Worm (Caenorhabditis elegans): ENCODE data around the gene Y54G2A.11.

Y54G2A.11 gene

ce11 chrIV:2775992-2776630 is 4.5 kb upstream of the Y54G2A.11 start (continued):
- peak; percentile 5 for TF ChIP-seq fkh-10 (GFP tag; optimal IDR thresholded peaks at IDR 0.05)
- TF ChIP-seq unc-62 (GFP tag; optimal IDR thresholded peaks at IDR 0.05 in 1 of 2) = peak in 1 of 2 experiments; percentile 96
- TF ChIP-seq unc-62 (tag; optimal IDR thresholded peaks at IDR 0.05) = no peak
- TF ChIP-seq aha-1 (tag) = peak; percentile 92
- peak; percentile 7 for TF ChIP-seq dve-1 (tag; optimal IDR thresholded peaks at IDR 0.05; ENCODE audit: insufficient read depth)
- TF ChIP-seq lim-7 (GFP tag; IDR thresholded peaks at IDR 0.05) = 0 out of 2 replicates have a peak, but pooled peaks have one; percentile 32
- 0 out of 2 replicates have a peak, but pooled peaks have one; percentile 42 for TF ChIP-seq lin-1 (GFP tag; IDR thresholded peaks at IDR 0.05)
- TF ChIP-seq snpc-1.2 (GFP tag; IDR thresholded peaks at IDR 0.05) = no peak
- no peak for TF ChIP-seq nhr-48 (tag; optimal IDR thresholded peaks at IDR 0.05)
- TF ChIP-seq pha-4 (GFP tag; IDR thresholded peaks at IDR 0.05) = peak; percentile 37; the same call in 1 of the 2 replicates
- no peak for TF ChIP-seq pha-4 (tag; optimal IDR thresholded peaks at IDR 0.05)
- TF ChIP-seq nhr-77 (tag; optimal IDR thresholded peaks at IDR 0.05) = no peak
- no peak for TF ChIP-seq unc-39 (tag; optimal IDR thresholded peaks at IDR 0.05)
- peak in 1 of 2 experiments; percentile 29 for TF ChIP-seq hif-1 (tag; optimal IDR thresholded peaks at IDR 0.05)
- peak; percentile 36 for TF ChIP-seq mes-2 (tag; optimal IDR thresholded peaks at IDR 0.05; ENCODE audit: poor library complexity, severe bottlenecking)
- TF ChIP-seq snpc-4 (tag; optimal IDR thresholded peaks at IDR 0.05) = no peak
- peak; percentile 74 for TF ChIP-seq hmg-1.1 (GFP tag; IDR thresholded peaks at IDR 0.05)
- peak; percentile 70; the same call in 1 of the 2 replicates for TF ChIP-seq egl-43 (GFP tag; IDR thresholded peaks at IDR 0.05)
- no peak for TF ChIP-seq madf-9 (GFP tag; conservative IDR thresholded peaks at IDR 0.05)
- TF ChIP-seq madf-5 (GFP tag; IDR thresholded peaks at IDR 0.05) = no peak

DNA sequence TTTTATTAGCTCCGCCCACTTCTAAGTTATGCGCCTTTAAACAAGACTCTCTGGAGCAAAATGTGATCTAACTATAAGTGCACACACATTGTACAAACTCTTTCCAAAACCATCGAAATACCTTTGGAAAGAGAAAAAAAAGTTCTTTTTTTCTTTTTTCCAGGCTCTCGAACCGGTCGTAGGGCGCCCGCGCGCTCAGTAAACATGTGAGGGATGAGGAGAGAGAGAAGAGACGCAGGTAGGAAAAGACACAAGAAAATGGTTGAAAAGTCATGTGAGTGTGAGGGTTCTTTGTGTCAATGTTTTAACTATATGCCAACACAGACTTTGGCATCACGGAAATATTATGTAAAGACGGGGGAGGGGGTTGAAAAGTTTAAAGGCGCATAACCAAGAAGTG is 2.9 kb upstream of the Y54G2A.11 start:
- peak; percentile 49; the same call in 1 of the 2 replicates for TF ChIP-seq ctbp-1 (GFP tag; IDR thresholded peaks at IDR 0.05)
- TF ChIP-seq ceh-44 (GFP tag; IDR thresholded peaks at IDR 0.05) = no peak
- no peak for TF ChIP-seq nhr-76 (tag; optimal IDR thresholded peaks at IDR 0.05)
- TF ChIP-seq lir-3 (tag; optimal IDR thresholded peaks at IDR 0.05) = no peak
- TF ChIP-seq ceh-20 (GFP tag; IDR thresholded peaks at IDR 0.05) = peak; percentile 69; the same call in 1 of the 2 replicates
- TF ChIP-seq zfp-2 (tag; optimal IDR thresholded peaks at IDR 0.05) = no peak
- no peak for TF ChIP-seq tra-1 (GFP tag; IDR thresholded peaks at IDR 0.05)
- TF ChIP-seq saeg-2 (GFP tag; IDR thresholded peaks at IDR 0.05) = no peak
- TF ChIP-seq spr-3 (GFP tag; optimal IDR thresholded peaks at IDR 0.05) = no peak
- TF ChIP-seq vab-7 (GFP tag; IDR thresholded peaks at IDR 0.05) = no peak
- TF ChIP-seq tag-97 (GFP tag; IDR thresholded peaks at IDR 0.05) = no peak
- no peak for TF ChIP-seq cey-2 (tag; optimal IDR thresholded peaks at IDR 0.05; ENCODE audit: borderline replicate concordance, insufficient read depth)
- no peak for TF ChIP-seq jun-1 (tag; optimal IDR thresholded peaks at IDR 0.05)
- no peak for TF ChIP-seq ceh-28 (tag; optimal IDR thresholded peaks at IDR 0.05)
- no peak for TF ChIP-seq R02D3.7 (tag; optimal IDR thresholded peaks at IDR 0.05)
- no peak for TF ChIP-seq aly-2 (tag; optimal IDR thresholded peaks at IDR 0.05)
- TF ChIP-seq mxl-3 (GFP tag; optimal IDR thresholded peaks at IDR 0.05) = peak; percentile 73
- TF ChIP-seq lin-29 (GFP tag; IDR thresholded peaks at IDR 0.05) = peak; percentile 77
- TF ChIP-seq nhr-237 (tag; optimal IDR thresholded peaks at IDR 0.05) = no peak
- TF ChIP-seq lin-39 (tag; optimal IDR thresholded peaks at IDR 0.05) = no peak
- no peak for TF ChIP-seq skn-1 (tag; optimal IDR thresholded peaks at IDR 0.05)
- no peak for TF ChIP-seq F37D6.2 (tag; optimal IDR thresholded peaks at IDR 0.05)
- TF ChIP-seq ceh-82 (tag; optimal IDR thresholded peaks at IDR 0.05) = no peak
- peak; percentile 26 for TF ChIP-seq nhr-102 (tag; optimal IDR thresholded peaks at IDR 0.05)
- no peak for TF ChIP-seq snpc-1.2 (GFP tag; IDR thresholded peaks at IDR 0.05)
- no peak for TF ChIP-seq nhr-48 (tag; optimal IDR thresholded peaks at IDR 0.05)
- no peak for TF ChIP-seq madf-5 (GFP tag; IDR thresholded peaks at IDR 0.05)
- TF ChIP-seq daf-16 (GFP tag; optimal IDR thresholded peaks at IDR 0.05) = peak in 1 of 2 experiments; percentile 20
- peak; percentile 88 for TF ChIP-seq daf-16 (tag; optimal IDR thresholded peaks at IDR 0.05)
- TF ChIP-seq F26F4.8 (GFP tag; conservative IDR thresholded peaks at IDR 0.05) = no peak
- TF ChIP-seq nhr-28 (tag; optimal IDR thresholded peaks at IDR 0.05) = peak; percentile 94
- TF ChIP-seq unc-130 (GFP tag; optimal IDR thresholded peaks at IDR 0.05) = no peak
- no peak for TF ChIP-seq F10B5.3 (tag; optimal IDR thresholded peaks at IDR 0.05)
- TF ChIP-seq php-3 (GFP tag; IDR thresholded peaks at IDR 0.05) = no peak
